Worm (Caenorhabditis elegans): Measurements from ENCODE around the gene T09A5.4.

DNA sequence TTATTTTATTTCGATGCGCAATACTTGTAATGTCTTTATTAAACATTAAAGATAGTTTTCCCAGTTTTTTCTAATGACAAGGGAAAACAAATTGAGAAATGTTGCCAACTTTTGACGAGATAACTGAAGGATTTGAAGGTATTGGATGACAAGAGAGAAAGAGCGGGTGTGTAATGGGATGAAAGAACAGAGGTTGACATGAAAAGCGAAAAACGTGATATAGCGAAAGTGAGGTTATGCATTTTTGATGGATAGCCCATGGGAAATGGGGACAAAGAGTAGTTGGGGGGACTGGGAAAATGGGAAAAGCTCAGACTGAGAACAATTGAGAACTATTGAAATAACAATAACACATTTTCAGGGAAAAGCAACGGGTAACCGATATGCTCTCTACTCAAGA, 49.2 kb downstream of the T09A5.4 start:
- TF ChIP-seq nhr-179 (tag; optimal IDR thresholded peaks at IDR 0.05) (no peak), nfya-2 (GFP tag; IDR thresholded peaks at IDR 0.05) (no peak), hmg-20 (GFP tag; IDR thresholded peaks at IDR 0.05) (no peak), sdz-38 (tag; optimal IDR thresholded peaks at IDR 0.05) (no peak), ama-1 (optimal IDR thresholded peaks at IDR 0.05) (no peak), ama-1 (GFP tag; optimal IDR thresholded peaks at IDR 0.05) (no peak), F37B4.10 (GFP tag; IDR thresholded peaks at IDR 0.05) (no peak), Y56A3A.18 (GFP tag; IDR thresholded peaks at IDR 0.05) (no peak)

Measured in whole organism, young adult.